Worm (Caenorhabditis elegans): ENCODE results near the gene K08F8.15.

DNA sequence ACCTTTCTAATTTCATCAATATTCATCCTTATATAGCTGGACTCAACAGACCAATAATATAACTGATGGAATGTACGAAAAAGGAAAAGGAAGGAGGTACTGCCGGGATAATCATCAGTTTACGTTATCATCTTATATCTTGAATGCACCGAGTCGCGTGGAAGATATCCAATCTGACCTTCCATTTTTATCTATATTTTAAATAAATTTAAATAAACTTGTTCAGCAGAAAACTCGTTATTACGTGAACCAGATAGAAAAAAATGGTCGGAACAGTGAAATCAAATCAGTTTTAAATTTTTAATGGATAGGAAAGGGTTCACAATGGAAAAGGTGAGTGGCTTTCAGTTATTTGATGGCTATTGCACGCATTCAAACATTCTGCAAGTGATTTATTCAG is 288 bp downstream of the K08F8.15 start, which contains the start of gene pah-1:
- TF ChIP-seq him-1 (tag; optimal IDR thresholded peaks at IDR 0.05) (no peak), dao-5 (tag; optimal IDR thresholded peaks at IDR 0.05) (no peak), W03F9.2 (tag; optimal IDR thresholded peaks at IDR 0.05) (no peak)
